Fruit fly (Drosophila melanogaster): ENCODE results near the gene TkR99D.

Gene TkR99D

dm6 chr3R:29982027-29982426 lies 12.8 kb upstream of the TkR99D start (continued):
- TF ChIP-seq Blimp-1 (GFP tag; optimal IDR thresholded peaks at IDR 0.05), result peak; percentile 41
- TF ChIP-seq CG8089 (GFP tag; optimal IDR thresholded peaks at IDR 0.05), result no peak
- no peak for TF ChIP-seq Scr (GFP tag; IDR thresholded peaks at IDR 0.05; ENCODE audit: partially characterized antibody)
- no peak for TF ChIP-seq ERR (GFP tag; optimal IDR thresholded peaks at IDR 0.05)
- TF ChIP-seq Fer3 (tag; optimal IDR thresholded peaks at IDR 0.05), result no peak
- peak; percentile 41 for TF ChIP-seq Sox102F (GFP tag; optimal IDR thresholded peaks at IDR 0.05)
- TF ChIP-seq CG31388 (GFP tag; optimal IDR thresholded peaks at IDR 0.05), result no peak
- TF ChIP-seq tgo (GFP tag; IDR thresholded peaks at IDR 0.05), result peak; percentile 33; the same call in 1 of the 3 replicates
- TF ChIP-seq Drgx (GFP tag; IDR thresholded peaks at IDR 0.05), result peak; percentile 77
- TF ChIP-seq dimm (GFP tag; IDR thresholded peaks at IDR 0.05), result no peak
- TF ChIP-seq Doc2 (GFP tag; IDR thresholded peaks at IDR 0.05), result no peak
- 0 out of 2 replicates have a peak, but pooled peaks have one; percentile 38 for TF ChIP-seq CG14441 (GFP tag; IDR thresholded peaks at IDR 0.05)
- no peak for TF ChIP-seq gcm2 (GFP tag; optimal IDR thresholded peaks at IDR 0.05)
- no peak for TF ChIP-seq CG32767 (GFP tag; IDR thresholded peaks at IDR 0.05)
- TF ChIP-seq slbo (GFP tag; IDR thresholded peaks at IDR 0.05), result 0 out of 2 replicates have a peak, but pooled peaks have one; percentile 8
- peak; percentile 17 for TF ChIP-seq unpg (GFP tag; optimal IDR thresholded peaks at IDR 0.05)
- peak; percentile 5 for TF ChIP-seq Oli (tag; optimal IDR thresholded peaks at IDR 0.05)
- TF ChIP-seq CG15269 (tag; optimal IDR thresholded peaks at IDR 0.05), result peak; percentile 6
- no peak for TF ChIP-seq CG6813 (GFP tag; optimal IDR thresholded peaks at IDR 0.05)
- peak; percentile 44 for TF ChIP-seq sisA (GFP tag; IDR thresholded peaks at IDR 0.05)
- no peak for TF ChIP-seq fd102C (GFP tag; optimal IDR thresholded peaks at IDR 0.05)
- TF ChIP-seq CG17385 (GFP tag; optimal IDR thresholded peaks at IDR 0.05), result peak; percentile 5
- peak; percentile 64 for TF ChIP-seq Med (GFP tag)
- no peak for TF ChIP-seq prd (optimal IDR thresholded peaks at IDR 0.05)
- TF ChIP-seq prd (GFP tag; IDR thresholded peaks at IDR 0.05), result peak; percentile 25; the same call in 1 of the 3 replicates
- TF ChIP-seq CG2875 (GFP tag; optimal IDR thresholded peaks at IDR 0.05), result no peak
- 0 out of 3 replicates have a peak, but pooled peaks have one; percentile 13 for TF ChIP-seq CG11695 (GFP tag; IDR thresholded peaks at IDR 0.05)
- peak; percentile 0 for TF ChIP-seq CG1603 (tag; optimal IDR thresholded peaks at IDR 0.05)
- peak; percentile 7 for TF ChIP-seq Ets65A (GFP tag)
- TF ChIP-seq CG11456 (GFP tag; IDR thresholded peaks at IDR 0.05), result 0 out of 3 replicates have a peak, but pooled peaks have one; percentile 30
- TF ChIP-seq zfh1 (GFP tag; IDR thresholded peaks at IDR 0.05), result no peak; the same call in 2 of the 3 replicates
- 0 out of 2 replicates have a peak, but pooled peaks have one; percentile 8 for TF ChIP-seq H2.0 (GFP tag; IDR thresholded peaks at IDR 0.05)
- no peak for TF ChIP-seq tap (tag; optimal IDR thresholded peaks at IDR 0.05)
- TF ChIP-seq Xbp1 (GFP tag; optimal IDR thresholded peaks at IDR 0.05), result peak; percentile 16
- peak; percentile 17 for TF ChIP-seq CG13424 (tag; optimal IDR thresholded peaks at IDR 0.05)
- 0 out of 3 replicates have a peak, but pooled peaks have one; percentile 33 for TF ChIP-seq ken (GFP tag; IDR thresholded peaks at IDR 0.05)
- 0 out of 3 replicates have a peak, but pooled peaks have one; percentile 18 for TF ChIP-seq CG2889 (GFP tag; IDR thresholded peaks at IDR 0.05)

- TF ChIP-seq Drgx (GFP tag; IDR thresholded peaks at IDR 0.05), result peak; percentile 59
- no peak for TF ChIP-seq CG34422 (GFP tag; IDR thresholded peaks at IDR 0.05)
- no peak for TF ChIP-seq CG9437 (GFP tag; optimal IDR thresholded peaks at IDR 0.05)
- TF ChIP-seq CG10366 (GFP tag; IDR thresholded peaks at IDR 0.05), result no peak
- TF ChIP-seq Sox102F (GFP tag; optimal IDR thresholded peaks at IDR 0.05), result peak; percentile 4
- no peak for TF ChIP-seq CG1602 (GFP tag; optimal IDR thresholded peaks at IDR 0.05)
- no peak for TF ChIP-seq CG7963 (GFP tag; IDR thresholded peaks at IDR 0.05; ENCODE audit: partially characterized antibody)
- peak; percentile 7 for TF ChIP-seq sens (GFP tag)
- no peak for TF ChIP-seq Xrp1 (GFP tag; IDR thresholded peaks at IDR 0.05)
Observed at dm6 chr3R:29981479-29981878, 12.2 kb upstream of the TkR99D start.
